Worm (Caenorhabditis elegans) whole organism, young adult: ENCODE measurements around the gene ZK185.2.

Experiments
- F33H1.4 ChIP-seq: fragments of 200-800 bp; sonication (Bioruptor generic); IDR thresholded peaks from 2 replicates; pipeline ENCODE4 v1.3.6; 2022; ENCODE audit warnings: missing genetic modification reagents, missing genetic modification characterization, missing compliant biosample characterization
- attf-3 ChIP-seq: fragments of 200-800 bp; sonication (Bioruptor generic); conservative IDR thresholded peaks from 2 replicates; pipeline ENCODE4 v1.3.6; 2022; ENCODE audit warnings: missing genetic modification reagents, missing genetic modification characterization, missing compliant biosample characterization
- mes-4 ChIP-seq: sonication (generic microtip); optimal IDR thresholded peaks from 2 replicates; lab custom pipeline; 2016; ENCODE audit warnings: missing genotype, missing genetic modification characterization, missing compliant biosample characterization
- nhr-90 ChIP-seq: sonication (generic microtip); optimal IDR thresholded peaks from 2 replicates; lab custom pipeline; 2016; ENCODE audit warnings: missing genotype, mild to moderate bottlenecking, missing genetic modification characterization, missing compliant biosample characterization
- snpc-4 ChIP-seq, 5 experiments: fragments of 150-350 bp in 1 of 5; sonication (generic microtip) in 4 of 5; optimal IDR thresholded peaks; 2 replicates each; lab custom pipeline; 2014 to 2018; ENCODE audit warnings: missing genetic modification characterization in 5 of 5, missing biosample characterization in 3 of 5, antibody characterized with exemption in 2 of 5, mild to moderate bottlenecking in 2 of 5, missing compliant biosample characterization in 2 of 5, missing genotype in 2 of 5, moderate library complexity in 2 of 5, missing genetic modification reagents in 1 of 5
- tlf-1 ChIP-seq: fragments of 200-800 bp; sonication (Bioruptor generic); optimal IDR thresholded peaks from 2 replicates; lab custom pipeline; 2018; ENCODE audit warnings: mild to moderate bottlenecking, missing genetic modification characterization, missing compliant biosample characterization
- unc-62 ChIP-seq: fragments of 150-350 bp; optimal IDR thresholded peaks from 2 replicates; lab custom pipeline; 2014; ENCODE audit warnings: missing biosample characterization, missing genetic modification reagents, missing genetic modification characterization

ce11 chrIV:4490148-4490652 lies 46.1 kb upstream of the ZK185.2 start, which contains the start of gene ZK180.7:
- TF ChIP-seq attf-3 (GFP tag; lab: Robert Waterston, UW) = no peak
- TF ChIP-seq F33H1.4 (GFP tag; lab: Robert Waterston, UW) = no peak
- no peak for TF ChIP-seq unc-62
- TF ChIP-seq nhr-90 (tag; lab: Kevin White, UChicago) = no peak
- no peak for TF ChIP-seq snpc-4 (GFP tag; optimal IDR thresholded peaks at IDR 0.05; lab: Kevin White, UChicago)
- no peak for TF ChIP-seq snpc-4 (tag; optimal IDR thresholded peaks at IDR 0.05; lab: Kevin White, UChicago)
- TF ChIP-seq tlf-1 (GFP tag; lab: Kevin White, UChicago) = no peak
- no peak for TF ChIP-seq mes-4
